Worm (Caenorhabditis elegans): ENCODE results near the gene ttx-3.

ttx-3 gene

ce11 chrX:11757666-11758065 lies 11.5 kb downstream of the ttx-3 start (continued):
- TF ChIP-seq unc-3 (GFP tag; conservative IDR thresholded peaks at IDR 0.05) = peak; percentile 82
- peak; percentile 70 for TF ChIP-seq unc-3 (tag; optimal IDR thresholded peaks at IDR 0.05)
- TF ChIP-seq madf-2 (tag; optimal IDR thresholded peaks at IDR 0.05) = peak; percentile 73
- peak; percentile 75 for TF ChIP-seq dmd-4 (tag; optimal IDR thresholded peaks at IDR 0.05; ENCODE audit: borderline replicate concordance)
- peak; percentile 71 for TF ChIP-seq lin-11 (tag; optimal IDR thresholded peaks at IDR 0.05)
- TF ChIP-seq fax-1 (tag; optimal IDR thresholded peaks at IDR 0.05) = peak; percentile 69
- TF ChIP-seq zip-5 (tag; optimal IDR thresholded peaks at IDR 0.05) = peak; percentile 60
- TF ChIP-seq nfya-1 (tag; optimal IDR thresholded peaks at IDR 0.05) = peak; percentile 49
- TF ChIP-seq gmeb-2 (tag; optimal IDR thresholded peaks at IDR 0.05) = peak; percentile 70
- TF ChIP-seq syd-9 (tag; optimal IDR thresholded peaks at IDR 0.05) = peak; percentile 79
- peak; percentile 81 for TF ChIP-seq ceh-6 (GFP tag; optimal IDR thresholded peaks at IDR 0.05)
- peak; percentile 55 for TF ChIP-seq hlh-15 (tag; optimal IDR thresholded peaks at IDR 0.05)
- peak; percentile 57 for TF ChIP-seq eyg-1 (tag; optimal IDR thresholded peaks at IDR 0.05)
- peak; percentile 63 for TF ChIP-seq ceh-48 (tag; optimal IDR thresholded peaks at IDR 0.05)
- TF ChIP-seq ama-1 (optimal IDR thresholded peaks at IDR 0.05) = no peak
- TF ChIP-seq ceh-19 (GFP tag; optimal IDR thresholded peaks at IDR 0.05) = peak; percentile 75

DNA sequence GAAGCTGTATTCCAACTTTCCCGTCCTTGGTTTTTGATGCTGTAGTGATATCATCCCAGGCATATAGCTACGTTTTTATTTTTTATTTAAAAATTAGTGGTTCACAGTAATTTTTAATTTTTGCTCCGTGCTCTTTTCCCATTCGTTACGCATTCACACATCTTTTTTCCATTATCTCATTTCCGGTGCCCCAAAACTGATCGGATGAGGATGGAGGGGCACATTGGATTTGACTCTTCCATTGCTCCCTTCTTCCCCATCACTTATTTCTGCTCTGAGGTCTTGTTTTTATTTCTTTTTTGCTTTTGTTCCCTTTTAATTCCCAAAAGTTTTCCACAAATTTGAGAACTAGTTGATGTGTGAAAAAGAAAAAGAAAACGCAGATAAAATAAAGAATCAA lies 16.0 kb downstream of the ttx-3 start:
- TF ChIP-seq K09A11.1 (tag; optimal IDR thresholded peaks at IDR 0.05; ENCODE audit: insufficient read depth) = no peak
- TF ChIP-seq ttx-3 (tag; optimal IDR thresholded peaks at IDR 0.05) = peak; percentile 6

DNA sequence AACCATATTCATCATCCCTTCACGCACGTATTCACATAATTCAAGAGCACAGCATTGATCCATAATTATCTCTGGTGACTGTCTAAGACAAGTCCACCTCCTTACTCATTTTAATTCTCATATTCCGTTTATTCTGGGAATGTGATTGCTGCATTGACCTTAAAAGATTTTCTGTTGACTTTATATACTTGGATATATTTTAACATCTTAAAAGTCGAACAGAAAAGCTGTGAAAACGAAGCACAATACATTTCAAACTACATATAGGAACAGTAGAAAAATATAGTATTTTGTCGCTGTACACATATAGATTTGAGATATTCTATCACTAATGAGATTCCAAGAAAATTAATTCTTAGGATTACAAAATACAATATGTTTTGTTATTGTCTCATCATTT lies 16.9 kb downstream of the ttx-3 start:
- TF ChIP-seq ttx-3 (tag; optimal IDR thresholded peaks at IDR 0.05) (no peak), dve-1 (tag; optimal IDR thresholded peaks at IDR 0.05) (no peak), gmeb-2 (tag; optimal IDR thresholded peaks at IDR 0.05) (no peak), unc-55 (GFP tag; optimal IDR thresholded peaks at IDR 0.05) (no peak), ceh-9 (tag; optimal IDR thresholded peaks at IDR 0.05) (no peak), npax-4 (tag; optimal IDR thresholded peaks at IDR 0.05) (no peak), hlh-15 (tag; optimal IDR thresholded peaks at IDR 0.05) (no peak), lin-11 (tag; optimal IDR thresholded peaks at IDR 0.05) (no peak), ceh-6 (GFP tag; optimal IDR thresholded peaks at IDR 0.05) (no peak), fax-1 (tag; optimal IDR thresholded peaks at IDR 0.05) (no peak), hlh-13 (GFP tag; optimal IDR thresholded peaks at IDR 0.05) (no peak)

- no peak for TF ChIP-seq tbx-2 (tag; optimal IDR thresholded peaks at IDR 0.05)
- no peak for TF ChIP-seq ceh-18 (tag; optimal IDR thresholded peaks at IDR 0.05)
- TF ChIP-seq ama-1 (optimal IDR thresholded peaks at IDR 0.05) = no peak
- no peak for TF ChIP-seq C08G9.2 (tag; optimal IDR thresholded peaks at IDR 0.05)
- TF ChIP-seq ceh-34 (tag; optimal IDR thresholded peaks at IDR 0.05) = no peak
- no peak for TF ChIP-seq dve-1 (tag; optimal IDR thresholded peaks at IDR 0.05)
- no peak for TF ChIP-seq ceh-14 (tag; optimal IDR thresholded peaks at IDR 0.05)
These were observed 23.2 kb downstream of the ttx-3 start, which contains the start of gene C40H5.2 for ce11 chrX:11745821-11746485. TSS of gene C40H5.2 (plus strand) at chrX:11746076.

ce11 chrX:11743723-11744122 lies 25.5 kb downstream of the ttx-3 start:
- TF ChIP-seq C08G9.2 (tag; optimal IDR thresholded peaks at IDR 0.05) (no peak), ceh-31 (tag; optimal IDR thresholded peaks at IDR 0.05) (peak; percentile 16), unc-42 (tag; optimal IDR thresholded peaks at IDR 0.05) (peak; percentile 66), lin-11 (tag; optimal IDR thresholded peaks at IDR 0.05) (no peak), elt-2 (tag; optimal IDR thresholded peaks at IDR 0.05) (no peak), fax-1 (tag; optimal IDR thresholded peaks at IDR 0.05) (no peak)

DNA sequence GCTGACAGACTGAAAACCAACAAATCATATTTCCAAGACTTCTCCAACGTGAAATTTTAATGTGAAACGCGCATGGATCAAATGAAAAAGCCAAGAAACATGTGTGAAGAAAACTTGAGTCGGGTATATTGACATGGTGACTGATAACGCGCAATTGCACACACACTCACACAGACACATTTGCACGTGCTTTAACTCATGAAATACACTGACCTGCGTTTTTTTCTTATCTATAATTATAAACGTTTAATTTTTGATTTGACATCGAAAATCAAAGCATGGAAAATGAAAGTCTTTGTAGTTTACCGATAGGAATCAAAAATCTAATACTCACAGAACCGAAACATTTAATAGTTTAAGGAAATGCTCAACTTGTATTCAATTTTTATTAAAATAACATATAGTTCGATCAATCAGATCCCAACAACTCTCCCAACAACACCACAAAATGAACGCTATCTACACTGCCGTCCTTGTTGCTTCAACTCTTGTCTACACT lies 30.5 kb downstream of the ttx-3 start, which contains the start of gene nspa-9:
Gene nspa-9, plus strand, starts transcription at position 449 of the 499 bp plus-strand sequence.
- TF ChIP-seq sox-2 (GFP tag; IDR thresholded peaks at IDR 0.05) (no peak), hlh-30 (tag; optimal IDR thresholded peaks at IDR 0.05; ENCODE audit: insufficient read depth) (peak; percentile 1), elt-2 (tag; optimal IDR thresholded peaks at IDR 0.05) (peak; percentile 43)

Data from whole organism, late embryonic.